Worm (Caenorhabditis elegans) whole organism, L3 larva: ENCODE measurements around the gene F22B8.3.

Experiments
- ZK546.5 ChIP-seq: sonication (generic microtip); optimal IDR thresholded peaks from 2 replicates; lab custom pipeline; 2017; ENCODE audit warnings: missing biosample characterization, missing genetic modification characterization
- aly-2 ChIP-seq: fragments of 150-350 bp; optimal IDR thresholded peaks from 2 replicates; lab custom pipeline; 2014; ENCODE audit warnings: missing biosample characterization, missing genetic modification characterization
- ama-1 ChIP-seq: fragments of 150-350 bp; optimal IDR thresholded peaks from 2 replicates; lab custom pipeline; 2018
- ceh-16 ChIP-seq: sonication (generic microtip); optimal IDR thresholded peaks from 2 replicates; lab custom pipeline; 2017; ENCODE audit warnings: missing biosample characterization, missing genetic modification characterization
- elt-2 ChIP-seq: sonication (generic microtip); optimal IDR thresholded peaks from 2 replicates; lab custom pipeline; 2016; ENCODE audit warnings: missing genetic modification reagents, mild to moderate bottlenecking, missing genetic modification characterization, missing compliant biosample characterization
- fkh-10 ChIP-seq: sonication (generic microtip); optimal IDR thresholded peaks from 2 replicates; lab custom pipeline; 2017; ENCODE audit warnings: missing biosample characterization, missing genetic modification reagents, missing genetic modification characterization
- nfya-1 ChIP-seq: sonication (generic microtip); optimal IDR thresholded peaks from 2 replicates; lab custom pipeline; 2017; ENCODE audit warnings: missing genetic modification characterization, mild to moderate bottlenecking, missing compliant biosample characterization, antibody characterized with exemption, moderate library complexity; ENCODE audit not compliant: insufficient read depth
- nhr-76 ChIP-seq: fragments of 150-350 bp; sonication (generic microtip); optimal IDR thresholded peaks from 5 replicates; lab custom pipeline; 2014; ENCODE audit warnings: missing biosample characterization, missing genetic modification characterization
- unc-39 ChIP-seq: sonication (generic microtip); optimal IDR thresholded peaks from 4 replicates; lab custom pipeline; 2017; ENCODE audit warnings: missing biosample characterization, missing genetic modification characterization
- unc-62 ChIP-seq: fragments of 150-350 bp; sonication (generic microtip); optimal IDR thresholded peaks from 4 replicates; lab custom pipeline; 2014; ENCODE audit warnings: missing biosample characterization, missing genetic modification reagents, missing genetic modification characterization

- TF ChIP-seq ceh-16 (tag; lab: Kevin White, UChicago): no peak
- TF ChIP-seq unc-62 (GFP tag; lab: Kevin White, UChicago): no peak
- TF ChIP-seq fkh-10: no peak
- TF ChIP-seq nfya-1: no peak
- TF ChIP-seq ama-1: no peak
- TF ChIP-seq nhr-76 (tag; lab: Kevin White, UChicago): no peak
- TF ChIP-seq ZK546.5 (tag; lab: Kevin White, UChicago): no peak
- TF ChIP-seq aly-2 (tag; lab: Kevin White, UChicago): no peak
- no peak for TF ChIP-seq unc-39 (tag; lab: Kevin White, UChicago)
- TF ChIP-seq elt-2 (tag; lab: Kevin White, UChicago): no peak
These were observed 16.9 kb upstream of the F22B8.3 start, which contains the start of gene srj-10 for ce11 chrV:16073856-16074255.
